Fruit fly (Drosophila melanogaster) whole organism, pupa: ENCODE measurements around the gene mge.

ENCODE experiments used
- CG34367 ChIP-seq: fragments of 200-800 bp; sonication (Bioruptor generic); optimal IDR thresholded peaks from 2 replicates; lab custom pipeline; 2018; ENCODE audit warnings: missing biosample characterization, mild to moderate bottlenecking, missing genetic modification characterization
- Pif1A ChIP-seq: fragments of 200-800 bp; sonication (Bioruptor generic); optimal IDR thresholded peaks from 3 replicates; lab custom pipeline; 2016; ENCODE audit warnings: missing biosample characterization, missing genetic modification characterization
- fd96Ca ChIP-seq: fragments of 200-800 bp; sonication (Bioruptor generic); IDR thresholded peaks from 3 replicates; pipeline ENCODE4 v1.3.6; 2022; ENCODE audit warnings: missing biosample characterization, missing genetic modification characterization

DNA sequence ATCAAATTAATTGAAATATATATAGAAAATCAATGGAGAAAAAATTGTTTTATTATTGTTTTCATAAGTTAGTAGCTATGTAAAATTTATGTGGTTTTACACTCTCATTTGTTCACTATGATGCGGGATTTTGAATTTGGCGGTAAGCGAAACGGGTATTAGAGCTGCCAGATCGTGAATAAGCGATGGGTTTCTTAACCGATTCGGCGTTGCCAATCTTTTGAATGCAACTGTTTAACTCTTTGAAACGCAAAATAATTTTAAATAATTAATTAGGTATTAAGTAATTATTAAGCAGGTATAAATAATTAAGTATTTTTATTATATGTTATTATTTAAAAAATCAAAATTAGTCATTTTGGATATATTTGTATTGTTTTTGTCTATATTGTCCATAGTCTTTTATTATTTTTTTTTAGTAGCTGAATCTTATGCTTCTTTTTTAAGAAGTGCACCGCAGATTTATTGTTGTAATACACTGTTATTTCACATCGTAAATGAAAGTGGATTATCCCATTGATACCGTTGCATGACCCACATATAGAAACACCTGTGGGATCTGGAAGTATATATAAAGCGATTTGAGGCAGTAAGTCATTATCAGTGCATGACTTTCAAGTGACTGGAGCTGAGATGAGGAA is 37.7 kb upstream of the mge start, which contains the start of gene CG10853:
- TF ChIP-seq fd96Ca (no peak), CG34367 (no peak), Pif1A (GFP tag; lab: Kevin White, UChicago) (no peak)
